Fruit fly (Drosophila melanogaster) whole organism, pupa: ENCODE data around the gene CG14312.

ENCODE experiments used
- CG15710 ChIP-seq: fragments of 200-800 bp; sonication (Bioruptor generic); optimal IDR thresholded peaks from 2 replicates; lab custom pipeline; 2018; ENCODE audit warnings: missing biosample characterization, mild to moderate bottlenecking, missing genetic modification characterization, moderate library complexity
- CG9948 ChIP-seq: fragments of 200-800 bp; sonication (Bioruptor generic); optimal IDR thresholded peaks from 2 replicates; lab custom pipeline; 2018; ENCODE audit warnings: missing biosample characterization, mild to moderate bottlenecking, missing genetic modification characterization, moderate library complexity
- EcR ChIP-seq: fragments of 200-800 bp; sonication (Bioruptor generic); optimal IDR thresholded peaks from 3 replicates; lab custom pipeline; 2019; ENCODE audit warnings: missing biosample characterization, missing genetic modification characterization, mild to moderate bottlenecking, moderate library complexity, missing genetic modification reagents
- Ets98B ChIP-seq: fragments of 200-800 bp; sonication (Bioruptor generic); IDR thresholded peaks from 2 replicates; pipeline ENCODE4 v1.3.6; 2022; ENCODE audit warnings: missing biosample characterization, missing genetic modification characterization
- Pif1A ChIP-seq: fragments of 200-800 bp; sonication (Bioruptor generic); optimal IDR thresholded peaks from 3 replicates; lab custom pipeline; 2016; ENCODE audit warnings: missing biosample characterization, missing genetic modification characterization
- Pif1B ChIP-seq: fragments of 200-800 bp; sonication (Bioruptor generic); optimal IDR thresholded peaks from 3 replicates; lab custom pipeline; 2016; ENCODE audit warnings: missing biosample characterization, missing genetic modification characterization
- fd96Ca ChIP-seq: fragments of 200-800 bp; sonication (Bioruptor generic); IDR thresholded peaks from 3 replicates; pipeline ENCODE4 v1.3.6; 2022; ENCODE audit warnings: missing biosample characterization, missing genetic modification characterization
- rn ChIP-seq: fragments of 200-800 bp; sonication (Bioruptor generic); IDR thresholded peaks from 2 replicates; pipeline ENCODE4 v1.3.6; 2022; ENCODE audit warnings: missing biosample characterization, missing genetic modification characterization

DNA sequence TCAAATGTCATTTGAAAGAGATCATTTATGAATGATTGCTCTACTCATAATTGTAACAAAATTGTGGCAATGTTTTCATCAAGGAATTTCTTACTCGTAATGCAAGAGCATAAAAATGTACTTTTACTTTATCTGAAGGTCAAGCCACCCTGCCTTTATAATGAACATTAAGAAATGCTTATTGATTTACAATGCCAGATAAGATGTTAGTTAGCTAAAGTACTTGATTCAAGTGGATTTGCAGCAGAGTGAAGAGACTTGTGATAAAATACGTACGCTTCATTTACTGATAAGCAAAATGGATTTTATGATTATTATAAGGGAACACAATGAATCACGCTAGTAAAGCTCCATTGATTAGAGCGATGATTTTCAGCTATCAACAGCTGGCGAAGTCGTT lies 8.5 kb upstream of the CG14312 start:
- TF ChIP-seq Pif1B (GFP tag; lab: Kevin White, UChicago) (no peak), CG9948 (tag; lab: Kevin White, UChicago) (no peak), Pif1A (GFP tag; lab: Kevin White, UChicago) (no peak), fd96Ca (GFP tag; lab: Robert Waterston, UW) (no peak), rn (GFP tag; lab: Robert Waterston, UW) (no peak), EcR (GFP tag; lab: Kevin White, UChicago) (no peak), CG15710 (tag; lab: Kevin White, UChicago) (no peak), Ets98B (GFP tag; lab: Robert Waterston, UW) (no peak)
